Fruit fly (Drosophila melanogaster): Measurements from ENCODE around the gene rump.

rump gene

dm6 chr3R:9496748-9497147 is 13.4 kb downstream of the rump start (continued):
- TF ChIP-seq Dref (GFP tag; IDR thresholded peaks at IDR 0.05) (peak; percentile 98), zf30C (GFP tag; optimal IDR thresholded peaks at IDR 0.05) (no peak), schlank (tag; optimal IDR thresholded peaks at IDR 0.05) (peak; percentile 58), Ada2b (GFP tag; IDR thresholded peaks at IDR 0.05) (no peak), CG3847 (GFP tag; IDR thresholded peaks at IDR 0.05) (peak; percentile 90), mam (GFP tag; optimal IDR thresholded peaks at IDR 0.05) (peak; percentile 88), CG13123 (GFP tag; optimal IDR thresholded peaks at IDR 0.05) (peak; percentile 54), CG12236 (GFP tag; optimal IDR thresholded peaks at IDR 0.05) (peak; percentile 12), CG5245 (GFP tag; optimal IDR thresholded peaks at IDR 0.05) (peak; percentile 23), Dp (GFP tag; optimal IDR thresholded peaks at IDR 0.05) (peak; percentile 100), CG3281 (GFP tag; optimal IDR thresholded peaks at IDR 0.05) (peak; percentile 13), br (optimal IDR thresholded peaks at IDR 0.05) (no peak), crol (GFP tag; IDR thresholded peaks at IDR 0.05) (no peak), NK7.1 (GFP tag; optimal IDR thresholded peaks at IDR 0.05) (peak; percentile 62), pum (GFP tag; optimal IDR thresholded peaks at IDR 0.05) (peak; percentile 70), Dip3 (GFP tag; optimal IDR thresholded peaks at IDR 0.05) (peak; percentile 78), CTCF (GFP tag; optimal IDR thresholded peaks at IDR 0.05) (peak; percentile 53), tin (GFP tag; optimal IDR thresholded peaks at IDR 0.05) (peak; percentile 54), Hey (tag; optimal IDR thresholded peaks at IDR 0.05) (peak; percentile 13), lola (GFP tag; optimal IDR thresholded peaks at IDR 0.05) (peak in 1 of 3 experiments; percentile 27), CG10274 (GFP tag; optimal IDR thresholded peaks at IDR 0.05) (no peak), Hsf (GFP tag; optimal IDR thresholded peaks at IDR 0.05) (peak; percentile 85), zfh2 (GFP tag; optimal IDR thresholded peaks at IDR 0.05) (peak; percentile 91), slou (GFP tag; optimal IDR thresholded peaks at IDR 0.05) (peak; percentile 76), CG10959 (GFP tag; IDR thresholded peaks at IDR 0.05) (no peak), CG8924 (tag; optimal IDR thresholded peaks at IDR 0.05) (no peak), CG4360 (GFP tag; IDR thresholded peaks at IDR 0.05) (no peak), H15 (GFP tag; IDR thresholded peaks at IDR 0.05) (peak; percentile 55; the same call in 1 of the 3 replicates), CG1603 (tag; optimal IDR thresholded peaks at IDR 0.05) (peak; percentile 90), pzg (GFP tag; optimal IDR thresholded peaks at IDR 0.05) (peak; percentile 99), tll (GFP tag; optimal IDR thresholded peaks at IDR 0.05) (no peak), Pdp1 (GFP tag; optimal IDR thresholded peaks at IDR 0.05) (peak; percentile 79 to 84), Jarid2 (GFP tag; optimal IDR thresholded peaks at IDR 0.05) (no peak), luna (GFP tag; optimal IDR thresholded peaks at IDR 0.05) (peak; percentile 89), CG14050 (GFP tag; IDR thresholded peaks at IDR 0.05) (no peak), z (GFP tag; IDR thresholded peaks at IDR 0.05) (no peak), CG2120 (GFP tag; optimal IDR thresholded peaks at IDR 0.05) (peak; percentile 94), unpg (GFP tag; optimal IDR thresholded peaks at IDR 0.05) (peak; percentile 62), Bgb (GFP tag; IDR thresholded peaks at IDR 0.05; ENCODE audit: partially characterized antibody) (peak; percentile 85), CG11456 (GFP tag; IDR thresholded peaks at IDR 0.05) (peak; percentile 89), amos (GFP tag; IDR thresholded peaks at IDR 0.05; ENCODE audit: partially characterized antibody) (peak; percentile 66; the same call in 1 of the 2 replicates), CG1792 (GFP tag; optimal IDR thresholded peaks at IDR 0.05) (peak; percentile 47), da (GFP tag; optimal IDR thresholded peaks at IDR 0.05) (peak; percentile 13), BtbVII (GFP tag; optimal IDR thresholded peaks at IDR 0.05) (peak; percentile 38), odd (GFP tag; optimal IDR thresholded peaks at IDR 0.05) (no peak), crc (GFP tag; optimal IDR thresholded peaks at IDR 0.05) (peak; percentile 68), CG10431 (GFP tag; optimal IDR thresholded peaks at IDR 0.05) (no peak), Dfd (GFP tag; optimal IDR thresholded peaks at IDR 0.05) (no peak), ssp (GFP tag; IDR thresholded peaks at IDR 0.05) (peak; percentile 66), Gsc (GFP tag; IDR thresholded peaks at IDR 0.05) (no peak), CG18764 (GFP tag; optimal IDR thresholded peaks at IDR 0.05) (no peak), yki (optimal IDR thresholded peaks at IDR 0.05) (no peak), D19A (tag; optimal IDR thresholded peaks at IDR 0.05) (no peak)
